Worm (Caenorhabditis elegans) whole organism, L4/young adult: ENCODE data around the gene unc-68.

Experiments
- W03F9.2 ChIP-seq: fragments of 150-350 bp; optimal IDR thresholded peaks from 2 replicates; lab custom pipeline; 2014; ENCODE audit warnings: missing biosample characterization, missing genetic modification characterization
- dao-5 ChIP-seq: sonication (generic microtip); optimal IDR thresholded peaks from 2 replicates; lab custom pipeline; 2016; ENCODE audit warnings: missing genotype, missing genetic modification characterization, moderate library complexity, missing compliant biosample characterization
- him-1 ChIP-seq: sonication (generic microtip); optimal IDR thresholded peaks from 2 replicates; lab custom pipeline; 2016; ENCODE audit warnings: missing genotype, missing genetic modification reagents, missing genetic modification characterization, missing compliant biosample characterization

- TF ChIP-seq dao-5 (tag; lab: Kevin White, UChicago) (no peak), W03F9.2 (tag; lab: Kevin White, UChicago) (no peak), him-1 (no peak)
Measured at ce11 chrV:6953797-6954196, 25.0 kb upstream of the unc-68 start, which contains the start of gene srg-31.
